Fruit fly (Drosophila melanogaster) whole organism, embryonic: ENCODE results near the gene Lsd-1.
A peak's percentile ranks its signal among the peaks of the same experiment; 100 is the strongest.

Source experiments
- Antp ChIP-seq: fragments of 200-800 bp; sonication (Bioruptor generic); optimal IDR thresholded peaks from 3 replicates; lab custom pipeline; 2016; ENCODE audit warnings: missing biosample characterization, missing genetic modification characterization
- CG11398 ChIP-seq: fragments of 200-800 bp; sonication (Bioruptor generic); optimal IDR thresholded peaks from 2 replicates; lab custom pipeline; 2016; ENCODE audit warnings: missing biosample characterization, missing genetic modification characterization
- CG12219 ChIP-seq: fragments of 200-800 bp; sonication (Bioruptor generic); optimal IDR thresholded peaks from 3 replicates; lab custom pipeline; 2018; ENCODE audit warnings: missing biosample characterization, mild to moderate bottlenecking, missing genetic modification characterization
- CG1233 ChIP-seq: fragments of 200-800 bp; sonication (Bioruptor generic); optimal IDR thresholded peaks from 4 replicates; lab custom pipeline; 2018; ENCODE audit warnings: missing biosample characterization, mild to moderate bottlenecking, missing genetic modification characterization
- CG13775 ChIP-seq: fragments of 200-800 bp; sonication (Bioruptor generic); optimal IDR thresholded peaks from 3 replicates; lab custom pipeline; 2017; ENCODE audit warnings: missing biosample characterization, mild to moderate bottlenecking, missing genetic modification characterization
- CG15696 ChIP-seq: fragments of 200-800 bp; sonication (Bioruptor generic); optimal IDR thresholded peaks from 2 replicates; lab custom pipeline; 2019; ENCODE audit warnings: missing biosample characterization, mild to moderate bottlenecking, missing genetic modification characterization, moderate library complexity
- CG1602 ChIP-seq: fragments of 200-800 bp; sonication (Bioruptor generic); optimal IDR thresholded peaks from 3 replicates; lab custom pipeline; 2016; ENCODE audit warnings: missing biosample characterization, missing genetic modification characterization
- CG16863 ChIP-seq: fragments of 200-800 bp; sonication (Bioruptor generic); optimal IDR thresholded peaks from 3 replicates; lab custom pipeline; 2016; ENCODE audit warnings: missing biosample characterization, missing genetic modification characterization
- CG17359 ChIP-seq: fragments of 200-800 bp; sonication (Bioruptor generic); optimal IDR thresholded peaks from 3 replicates; lab custom pipeline; 2018; ENCODE audit warnings: missing biosample characterization, mild to moderate bottlenecking, missing genetic modification characterization, moderate library complexity
- CG17568 ChIP-seq: fragments of 200-800 bp; sonication (Bioruptor generic); optimal IDR thresholded peaks from 2 replicates; lab custom pipeline; 2018; ENCODE audit warnings: missing biosample characterization, mild to moderate bottlenecking, missing genetic modification characterization, moderate library complexity
- CG18599 ChIP-seq: fragments of 200-800 bp; sonication (Bioruptor generic); optimal IDR thresholded peaks from 3 replicates; lab custom pipeline; 2017; ENCODE audit warnings: missing biosample characterization, missing genetic modification characterization, mild to moderate bottlenecking, moderate library complexity, missing genetic modification reagents
- CG2202 ChIP-seq: fragments of 200-800 bp; sonication (Bioruptor generic); optimal IDR thresholded peaks from 2 replicates; lab custom pipeline; 2018; ENCODE audit warnings: missing biosample characterization, mild to moderate bottlenecking, missing genetic modification characterization
- CG33557 ChIP-seq: fragments of 200-800 bp; sonication (Bioruptor generic); optimal IDR thresholded peaks from 2 replicates; lab custom pipeline; 2019; ENCODE audit warnings: missing biosample characterization, mild to moderate bottlenecking, missing genetic modification characterization, moderate library complexity
- CG4617 ChIP-seq: fragments of 200-800 bp; sonication (Bioruptor generic); optimal IDR thresholded peaks from 3 replicates; lab custom pipeline; 2016; ENCODE audit warnings: missing biosample characterization, missing genetic modification characterization, borderline replicate concordance
- CG4707 ChIP-seq: fragments of 200-800 bp; sonication (Bioruptor generic); optimal IDR thresholded peaks from 2 replicates; lab custom pipeline; 2018; ENCODE audit warnings: missing biosample characterization, mild to moderate bottlenecking, missing genetic modification characterization, moderate library complexity
- CG6813 ChIP-seq: fragments of 200-800 bp; sonication (Bioruptor generic); optimal IDR thresholded peaks from 2 replicates; lab custom pipeline; 2017; ENCODE audit warnings: missing biosample characterization, missing genetic modification characterization, mild to moderate bottlenecking, moderate library complexity, missing genetic modification reagents
- CG8089 ChIP-seq: fragments of 200-800 bp; sonication (Bioruptor generic); optimal IDR thresholded peaks from 3 replicates; lab custom pipeline; 2016; ENCODE audit warnings: missing biosample characterization, missing genetic modification characterization
- CG8281 ChIP-seq: fragments of 200-800 bp; sonication (Bioruptor generic); optimal IDR thresholded peaks from 2 replicates; lab custom pipeline; 2018; ENCODE audit warnings: missing biosample characterization, mild to moderate bottlenecking, missing genetic modification characterization, moderate library complexity
- CG8290 ChIP-seq, 3 experiments: fragments of 200-800 bp; sonication (Bioruptor generic); optimal IDR thresholded peaks; 2 replicates each; lab custom pipeline; 2016 to 2019; ENCODE audit warnings: missing biosample characterization in 3 of 3, missing genetic modification characterization in 3 of 3, mild to moderate bottlenecking in 2 of 3, moderate library complexity in 1 of 3
- Camta ChIP-seq: fragments of 200-800 bp; sonication (Bioruptor generic); optimal IDR thresholded peaks from 2 replicates; lab custom pipeline; 2016; ENCODE audit warnings: missing biosample characterization, missing genetic modification characterization
- Dad ChIP-seq: fragments of 200-800 bp; sonication (Bioruptor generic); optimal IDR thresholded peaks from 3 replicates; lab custom pipeline; 2016; ENCODE audit warnings: missing biosample characterization, missing genetic modification characterization
- Dbx ChIP-seq: fragments of 200-800 bp; sonication (Bioruptor generic); IDR thresholded peaks from 3 replicates; pipeline ENCODE4 v1.3.6; 2022; ENCODE audit warnings: missing biosample characterization, missing genetic modification characterization
- Gsc ChIP-seq: fragments of 200-800 bp; sonication (Bioruptor generic); IDR thresholded peaks from 2 replicates; pipeline ENCODE4 v1.3.6; 2022; ENCODE audit warnings: missing biosample characterization, missing genetic modification characterization
- HLH4C ChIP-seq: fragments of 200-800 bp; sonication (Bioruptor generic); IDR thresholded peaks from 3 replicates; pipeline ENCODE4 v1.3.6; 2022; ENCODE audit warnings: missing biosample characterization, missing genetic modification characterization; ENCODE audit not compliant: partially characterized antibody
- HmgZ ChIP-seq: fragments of 200-800 bp; sonication (Bioruptor generic); optimal IDR thresholded peaks from 2 replicates; lab custom pipeline; 2018; ENCODE audit warnings: missing biosample characterization, mild to moderate bottlenecking, missing genetic modification characterization
- Hmr ChIP-seq: fragments of 200-800 bp; sonication (Bioruptor generic); optimal IDR thresholded peaks from 3 replicates; lab custom pipeline; 2017; ENCODE audit warnings: mild to moderate bottlenecking, missing biosample characterization, missing genetic modification reagents, missing genetic modification characterization
- Hsf ChIP-seq: fragments of 200-800 bp; sonication (Bioruptor generic); optimal IDR thresholded peaks from 3 replicates; lab custom pipeline; 2016; ENCODE audit warnings: missing biosample characterization, missing genetic modification characterization
- Lhr ChIP-seq: fragments of 200-800 bp; sonication (Bioruptor generic); optimal IDR thresholded peaks from 3 replicates; lab custom pipeline; 2017; ENCODE audit warnings: mild to moderate bottlenecking, missing biosample characterization, missing genetic modification reagents, missing genetic modification characterization
- Mes4 ChIP-seq: fragments of 200-800 bp; sonication (Bioruptor generic); optimal IDR thresholded peaks from 2 replicates; lab custom pipeline; 2016; ENCODE audit warnings: missing biosample characterization, missing genetic modification characterization
- NfI ChIP-seq: fragments of 200-800 bp; sonication (Bioruptor generic); optimal IDR thresholded peaks from 3 replicates; lab custom pipeline; 2018; ENCODE audit warnings: missing biosample characterization, mild to moderate bottlenecking, missing genetic modification characterization, moderate library complexity
- ash1 ChIP-seq: fragments of 200-800 bp; sonication (Bioruptor generic); optimal IDR thresholded peaks from 2 replicates; lab custom pipeline; 2018; ENCODE audit warnings: missing biosample characterization, mild to moderate bottlenecking, missing genetic modification characterization
- az2 ChIP-seq: fragments of 200-800 bp; sonication (Bioruptor generic); optimal IDR thresholded peaks from 3 replicates; lab custom pipeline; 2016; ENCODE audit warnings: missing biosample characterization, missing genetic modification characterization
- br ChIP-seq: fragments of >200 bp; optimal IDR thresholded peaks from 2 replicates; lab custom pipeline; 2017
- bsh ChIP-seq, 2 experiments: fragments of 200-800 bp; sonication (Bioruptor generic); optimal IDR thresholded peaks; 2 replicates each; lab custom pipeline; 2017 to 2018; ENCODE audit warnings: mild to moderate bottlenecking in 2 of 2, missing biosample characterization in 2 of 2, missing genetic modification characterization in 2 of 2, moderate library complexity in 1 of 2
- btn ChIP-seq: fragments of 200-800 bp; sonication (Bioruptor generic); optimal IDR thresholded peaks from 2 replicates; lab custom pipeline; 2016; ENCODE audit warnings: missing biosample characterization, missing genetic modification characterization
- chif ChIP-seq, 2 experiments: fragments of 200-800 bp; sonication (Bioruptor generic); optimal IDR thresholded peaks; 3 replicates each; lab custom pipeline; 2016; ENCODE audit warnings: missing biosample characterization in 2 of 2, missing genetic modification characterization in 2 of 2
- ci ChIP-seq: fragments of 200-800 bp; sonication (Bioruptor generic); IDR thresholded peaks from 3 replicates; pipeline ENCODE4 v1.3.6; 2022; ENCODE audit warnings: missing biosample characterization, missing genetic modification characterization
- en ChIP-seq: fragments of 200-800 bp; sonication (Bioruptor generic); optimal IDR thresholded peaks from 2 replicates; lab custom pipeline; 2016; ENCODE audit warnings: missing biosample characterization, missing genetic modification characterization
- fd64A ChIP-seq: fragments of 200-800 bp; sonication (Bioruptor generic); optimal IDR thresholded peaks from 3 replicates; lab custom pipeline; 2018; ENCODE audit warnings: missing biosample characterization, mild to moderate bottlenecking, missing genetic modification characterization
- gcm ChIP-seq: fragments of 200-800 bp; sonication (Bioruptor generic); optimal IDR thresholded peaks from 2 replicates; lab custom pipeline; 2019; ENCODE audit warnings: missing biosample characterization, mild to moderate bottlenecking, missing genetic modification characterization, moderate library complexity
- gt ChIP-seq: fragments of 200-800 bp; sonication (Bioruptor generic); IDR thresholded peaks from 2 replicates; pipeline ENCODE4 v1.3.6; 2022; ENCODE audit warnings: missing biosample characterization, missing genetic modification characterization
- hkb ChIP-seq, 2 experiments: fragments of 200-800 bp in 1 of 2; fragments of >200 bp in 1 of 2; sonication (Bioruptor generic) in 1 of 2; IDR thresholded peaks in 1 of 2; optimal IDR thresholded peaks in 1 of 2; 2 replicates each; pipeline versions ENCODE4 v1.3.6 to Lab custom; 2017 to 2022; ENCODE audit warnings: missing biosample characterization in 1 of 2, missing genetic modification characterization in 1 of 2
- kay ChIP-seq: fragments of 200-800 bp; sonication (Bioruptor generic); optimal IDR thresholded peaks from 2 replicates; lab custom pipeline; 2016; ENCODE audit warnings: missing biosample characterization, missing genetic modification characterization
- lov ChIP-seq, 2 experiments: fragments of 200-800 bp in 1 of 2; fragments of >200 bp in 1 of 2; sonication (Bioruptor generic) in 1 of 2; IDR thresholded peaks in 1 of 2; optimal IDR thresholded peaks in 1 of 2; 2 replicates in 1 of 2; 3 replicates in 1 of 2; pipeline versions ENCODE4 v1.3.6 to Lab custom; 2017 to 2022; ENCODE audit warnings: missing biosample characterization in 1 of 2, missing genetic modification characterization in 1 of 2
- maf-S ChIP-seq: fragments of 200-800 bp; sonication (Bioruptor generic); optimal IDR thresholded peaks from 2 replicates; lab custom pipeline; 2016; ENCODE audit warnings: missing biosample characterization, missing genetic modification characterization
- mirr ChIP-seq: fragments of 200-800 bp; sonication (Bioruptor generic); optimal IDR thresholded peaks from 3 replicates; lab custom pipeline; 2018; ENCODE audit warnings: missing biosample characterization, mild to moderate bottlenecking, missing genetic modification characterization
- stc ChIP-seq: fragments of 200-800 bp; sonication (Bioruptor generic); IDR thresholded peaks from 2 replicates; pipeline ENCODE4 v1.3.6; 2022; ENCODE audit warnings: missing biosample characterization, missing genetic modification characterization
- wdn ChIP-seq: fragments of 200-800 bp; sonication (Bioruptor generic); IDR thresholded peaks from 2 replicates; pipeline ENCODE4 v1.3.6; 2022; ENCODE audit warnings: missing biosample characterization, missing genetic modification characterization
- wek ChIP-seq: fragments of 200-800 bp; sonication (Bioruptor generic); optimal IDR thresholded peaks from 3 replicates; lab custom pipeline; 2018; ENCODE audit warnings: missing biosample characterization, mild to moderate bottlenecking, missing genetic modification characterization, moderate library complexity

Lsd-1 gene

dm6 chr3R:23803668-23804067, 40.0 kb downstream of the Lsd-1 start, which contains the start of gene CG34355 (continued):
- TF ChIP-seq CG8290 (GFP tag; optimal IDR thresholded peaks at IDR 0.05; lab: Kevin White, UChicago) = no peak
- peak in 1 of 2 experiments; percentile 45 for TF ChIP-seq CG8290 (tag; optimal IDR thresholded peaks at IDR 0.05; lab: Kevin White, UChicago)
- no peak for TF ChIP-seq mirr (GFP tag; lab: Kevin White, UChicago)
- peak; percentile 80 for TF ChIP-seq CG12219 (GFP tag; lab: Kevin White, UChicago)
- peak; percentile 66 for TF ChIP-seq CG2202 (tag; lab: Kevin White, UChicago)
- TF ChIP-seq CG16863 (GFP tag; lab: Kevin White, UChicago) = peak; percentile 15
- TF ChIP-seq CG6813 (GFP tag; lab: Kevin White, UChicago) = peak; percentile 75
- no peak for TF ChIP-seq br
- TF ChIP-seq Mes4 (GFP tag; lab: Kevin White, UChicago) = peak; percentile 58
- TF ChIP-seq CG1233 (GFP tag; lab: Kevin White, UChicago) = peak; percentile 69
- peak; percentile 94 for TF ChIP-seq ci
- TF ChIP-seq hkb (optimal IDR thresholded peaks at IDR 0.05; lab: Kevin White, UChicago) = no peak
- TF ChIP-seq hkb (GFP tag; IDR thresholded peaks at IDR 0.05; lab: Robert Waterston, UW) = 0 out of 2 replicates have a peak, but pooled peaks have one; percentile 17
- TF ChIP-seq CG33557 = peak; percentile 42
- TF ChIP-seq chif (GFP tag; optimal IDR thresholded peaks at IDR 0.05; lab: Kevin White, UChicago) = no peak
- peak; percentile 30 for TF ChIP-seq btn (GFP tag; lab: Kevin White, UChicago)
- TF ChIP-seq CG8281 (tag; lab: Kevin White, UChicago) = no peak
- peak; percentile 78 for TF ChIP-seq NfI (GFP tag; lab: Kevin White, UChicago)
- TF ChIP-seq ash1 = no peak
- TF ChIP-seq CG4617 (GFP tag; lab: Kevin White, UChicago) = no peak
- no peak for TF ChIP-seq CG15696 (tag; lab: Kevin White, UChicago)
- TF ChIP-seq Hmr = no peak
- peak; percentile 5 for TF ChIP-seq CG8089 (GFP tag; lab: Kevin White, UChicago)
- TF ChIP-seq kay (GFP tag; lab: Kevin White, UChicago) = no peak
- TF ChIP-seq CG13775 (GFP tag; lab: Kevin White, UChicago) = peak; percentile 47
- no peak for TF ChIP-seq Antp
- TF ChIP-seq Hsf (GFP tag; lab: Kevin White, UChicago) = peak; percentile 12
- peak; percentile 25 for TF ChIP-seq Camta (GFP tag; lab: Kevin White, UChicago)
- TF ChIP-seq maf-S (GFP tag; lab: Kevin White, UChicago) = no peak
- TF ChIP-seq az2 (GFP tag; lab: Kevin White, UChicago) = no peak
- peak; percentile 54 for TF ChIP-seq gcm
- peak; percentile 81 for TF ChIP-seq fd64A
- TF ChIP-seq en (GFP tag; lab: Kevin White, UChicago) = no peak
- no peak for TF ChIP-seq CG11398 (GFP tag; lab: Kevin White, UChicago)
- peak; percentile 80 for TF ChIP-seq wek (GFP tag; lab: Kevin White, UChicago)
- TF ChIP-seq bsh (GFP tag; optimal IDR thresholded peaks at IDR 0.05; lab: Kevin White, UChicago) = peak in 1 of 2 experiments; percentile 58
- no peak for TF ChIP-seq Dad (GFP tag; lab: Kevin White, UChicago)
- TF ChIP-seq wdn (GFP tag; lab: Robert Waterston, UW) = no peak
- TF ChIP-seq CG4707 = peak; percentile 83
- TF ChIP-seq Dbx = no peak
- TF ChIP-seq CG17359 (tag; lab: Kevin White, UChicago) = no peak
- TF ChIP-seq Gsc (GFP tag; lab: Robert Waterston, UW) = no peak
- peak; percentile 84 for TF ChIP-seq CG17568
- no peak for TF ChIP-seq CG18599 (GFP tag; lab: Kevin White, UChicago)
- TF ChIP-seq Lhr (GFP tag; lab: Kevin White, UChicago) = peak; percentile 19
- no peak for TF ChIP-seq HLH4C (GFP tag; lab: Robert Waterston, UW)
- TF ChIP-seq lov (optimal IDR thresholded peaks at IDR 0.05; lab: Kevin White, UChicago) = no peak
- TF ChIP-seq lov (GFP tag; IDR thresholded peaks at IDR 0.05; lab: Robert Waterston, UW) = 0 out of 3 replicates have a peak, but pooled peaks have one; percentile 14
- TF ChIP-seq gt = no peak
- TF ChIP-seq stc (GFP tag; lab: Robert Waterston, UW) = peak; percentile 52; the same call in 1 of the 2 replicates
- no peak for TF ChIP-seq HmgZ (tag; lab: Kevin White, UChicago)
- no peak for TF ChIP-seq CG1602 (GFP tag; lab: Kevin White, UChicago)
